Fruit fly (Drosophila melanogaster) S2 (cell line): ENCODE measurements around the gene Kaz-m1.

Source experiments
- CG8478 ChIP-seq: fragments of >200 bp; optimal IDR thresholded peaks from 2 replicates; lab custom pipeline; 2018
- CTCF ChIP-seq, 2 experiments: fragments of >200 bp; optimal IDR thresholded peaks; 2 replicates each; lab custom pipeline; 2018

DNA sequence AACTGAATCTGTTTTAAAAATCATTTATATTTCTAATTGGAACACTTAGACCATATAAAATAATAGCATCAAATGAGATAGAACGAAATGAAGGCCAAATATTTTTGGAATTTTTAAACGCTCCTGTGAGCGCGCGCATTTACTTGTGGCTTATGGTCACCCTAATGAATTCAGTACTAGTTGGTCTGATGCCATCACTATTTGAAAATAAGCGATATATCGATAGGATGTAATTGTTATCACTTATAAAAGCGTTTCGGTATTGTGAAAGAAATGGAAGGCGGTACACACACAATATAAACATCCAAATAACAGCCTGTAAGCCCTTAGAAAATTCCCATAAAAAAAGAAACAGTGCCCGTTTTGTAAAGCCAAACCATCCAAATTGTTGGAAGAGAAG, 31.8 kb upstream of the Kaz-m1 start, which contains the start of gene Nf1:
- TF ChIP-seq CG8478 (no peak), CTCF (optimal IDR thresholded peaks at IDR 0.05; lab: Kevin White, UChicago) (peak in 1 of 2 experiments; percentile 5)
